Fruit fly (Drosophila melanogaster) whole organism, prepupa: ENCODE results near the gene CG32032.

Experiments used
- Blimp-1 ChIP-seq: fragments of 200-800 bp; sonication (Bioruptor generic); optimal IDR thresholded peaks from 3 replicates; lab custom pipeline; 2017; ENCODE audit warnings: missing biosample characterization, missing genetic modification characterization, mild to moderate bottlenecking, moderate library complexity, missing genetic modification reagents
- CG11294 ChIP-seq: fragments of 200-800 bp; sonication (Bioruptor generic); IDR thresholded peaks from 2 replicates; pipeline ENCODE4 v1.3.6; 2022; ENCODE audit warnings: missing biosample characterization, missing genetic modification characterization
- CG11902 ChIP-seq: fragments of 200-800 bp; sonication (Bioruptor generic); optimal IDR thresholded peaks from 3 replicates; lab custom pipeline; 2016; ENCODE audit warnings: missing biosample characterization, missing genetic modification characterization
- CG3919 ChIP-seq: fragments of 200-800 bp; sonication (Bioruptor generic); optimal IDR thresholded peaks from 3 replicates; lab custom pipeline; 2016; ENCODE audit warnings: missing biosample characterization, missing genetic modification characterization
- CG8632 ChIP-seq: fragments of 200-800 bp; sonication (Bioruptor generic); optimal IDR thresholded peaks from 3 replicates; lab custom pipeline; 2016; ENCODE audit warnings: missing biosample characterization, missing genetic modification characterization
- Sox102F ChIP-seq: fragments of 200-800 bp; sonication (Bioruptor generic); optimal IDR thresholded peaks from 2 replicates; lab custom pipeline; 2016; ENCODE audit warnings: missing biosample characterization, mild to moderate bottlenecking, missing genetic modification characterization
- achi ChIP-seq: fragments of 200-800 bp; sonication (Bioruptor generic); optimal IDR thresholded peaks from 3 replicates; lab custom pipeline; 2016; ENCODE audit warnings: missing biosample characterization, missing genetic modification characterization
- vri ChIP-seq: fragments of 200-800 bp; sonication (Bioruptor generic); optimal IDR thresholded peaks from 3 replicates; lab custom pipeline; 2016; ENCODE audit warnings: missing biosample characterization, mild to moderate bottlenecking, missing genetic modification characterization

- no peak for TF ChIP-seq achi (GFP tag; lab: Kevin White, UChicago)
- no peak for TF ChIP-seq Sox102F (GFP tag; lab: Kevin White, UChicago)
- TF ChIP-seq CG8632 (GFP tag; lab: Kevin White, UChicago): no peak
- no peak for TF ChIP-seq CG11902
- TF ChIP-seq CG11294 (GFP tag; lab: Robert Waterston, UW): no peak
- no peak for TF ChIP-seq Blimp-1 (GFP tag; lab: Kevin White, UChicago)
- no peak for TF ChIP-seq CG3919 (GFP tag; lab: Kevin White, UChicago)
- TF ChIP-seq vri (GFP tag; lab: Kevin White, UChicago): no peak
These were observed 42.3 kb upstream of the CG32032 start for dm6 chr3L:9050447-9051069.
